Worm (Caenorhabditis elegans) whole organism, L4 larva: ENCODE data around the gene rgs-4.

Experiments
- aly-2 ChIP-seq: sonication (generic microtip); optimal IDR thresholded peaks from 2 replicates; lab custom pipeline; 2018; ENCODE audit warnings: missing biosample characterization, missing genetic modification characterization
- ama-1 ChIP-seq: fragments of 150-350 bp; optimal IDR thresholded peaks from 2 replicates; lab custom pipeline; 2014; ENCODE audit warnings: inconsistent platforms, mixed read lengths
- daf-12 ChIP-seq: fragments of 150-350 bp; optimal IDR thresholded peaks from 2 replicates; lab custom pipeline; 2014; ENCODE audit warnings: missing biosample characterization, missing genetic modification reagents, missing genetic modification characterization
- dpl-1 ChIP-seq: fragments of 150-350 bp; optimal IDR thresholded peaks from 2 replicates; lab custom pipeline; 2014; ENCODE audit warnings: missing biosample characterization, missing genetic modification reagents, missing genetic modification characterization
- mep-1 ChIP-seq: fragments of 150-350 bp; sonication (generic microtip); optimal IDR thresholded peaks from 3 replicates; lab custom pipeline; 2014; ENCODE audit warnings: missing biosample characterization, missing genetic modification characterization
- nhr-25 ChIP-seq: sonication (generic microtip); optimal IDR thresholded peaks from 2 replicates; lab custom pipeline; 2017; ENCODE audit warnings: missing genetic modification characterization, mild to moderate bottlenecking, missing compliant biosample characterization, antibody characterized with exemption, moderate library complexity, borderline replicate concordance; ENCODE audit not compliant: insufficient read depth
- pha-4 ChIP-seq, 2 experiments: fragments of 150-350 bp in 1 of 2; fragments of 200-800 bp in 1 of 2; sonication (Bioruptor generic) in 1 of 2; IDR thresholded peaks in 1 of 2; optimal IDR thresholded peaks in 1 of 2; 2 replicates each; pipeline versions ENCODE4 v1.3.6 to Lab custom; 2014 to 2022; ENCODE audit warnings: missing genetic modification characterization in 2 of 2, missing genetic modification reagents in 2 of 2, missing biosample characterization in 1 of 2, missing compliant biosample characterization in 1 of 2
- pqm-1 ChIP-seq: sonication (generic microtip); optimal IDR thresholded peaks from 2 replicates; lab custom pipeline; 2017; ENCODE audit warnings: missing biosample characterization, missing genetic modification characterization

DNA sequence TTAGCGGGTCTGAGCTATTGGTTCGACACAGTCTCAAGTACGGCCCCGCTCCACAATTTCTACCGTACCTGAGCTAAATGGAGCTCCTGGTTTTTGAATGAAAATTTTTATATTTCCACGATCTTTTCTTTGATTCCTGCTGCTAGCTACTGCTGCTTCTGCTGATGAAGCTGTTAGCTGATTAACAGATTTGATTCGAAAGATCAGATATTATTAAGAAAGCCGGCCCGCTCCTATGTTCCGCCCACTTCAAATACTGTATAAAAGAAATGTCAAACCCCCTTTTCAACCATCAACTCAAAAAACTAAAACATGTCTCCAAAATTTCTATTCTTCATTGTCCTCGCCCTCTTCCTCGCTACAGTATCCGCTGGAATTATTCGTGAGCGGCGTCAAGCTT is 37.0 kb upstream of the rgs-4 start, which contains the start of gene nspe-3:
- TF ChIP-seq aly-2 (tag; lab: Kevin White, UChicago), result no peak
- TF ChIP-seq pqm-1 (tag; lab: Kevin White, UChicago), result no peak
- no peak for TF ChIP-seq nhr-25 (tag; lab: Kevin White, UChicago)
- no peak for TF ChIP-seq pha-4 (GFP tag; IDR thresholded peaks at IDR 0.05; lab: Robert Waterston, UW)
- TF ChIP-seq pha-4 (tag; optimal IDR thresholded peaks at IDR 0.05; lab: Kevin White, UChicago), result no peak
- TF ChIP-seq mep-1 (tag; lab: Kevin White, UChicago), result no peak
- TF ChIP-seq ama-1, result no peak
- TF ChIP-seq dpl-1 (GFP tag; lab: Kevin White, UChicago), result no peak
- TF ChIP-seq daf-12 (tag; lab: Kevin White, UChicago), result no peak
